6 worm cellular contexts compared by ENCODE assay signal in genomic region chrII:8199803-8200202, ce11.
TF ChIP-seq lines count a peak whose summit lies in the region.

No protein-coding gene starts in this region.

TF ChIP-seq in whole organism, L1 larva, 84 proteins besides CTCF, POLR2A, EP300 and RAD21:
- TF ChIP-seq sptf-1 (tag; optimal IDR thresholded peaks at IDR 0.05; lab: Kevin White, UChicago) (no peak), lin-14 (GFP tag; optimal IDR thresholded peaks at IDR 0.05; lab: Kevin White, UChicago) (peak; percentile 34), blmp-1 (tag; optimal IDR thresholded peaks at IDR 0.05; lab: Kevin White, UChicago) (peak; percentile 100), snu-23 (GFP tag; optimal IDR thresholded peaks at IDR 0.05; lab: Kevin White, UChicago) (no peak), hpl-2 (GFP tag; optimal IDR thresholded peaks at IDR 0.05; lab: Kevin White, UChicago) (no peak), fkh-10 (GFP tag; optimal IDR thresholded peaks at IDR 0.05; lab: Kevin White, UChicago) (no peak), nhr-11 (tag; optimal IDR thresholded peaks at IDR 0.05; lab: Kevin White, UChicago) (no peak), elt-3 (tag; optimal IDR thresholded peaks at IDR 0.05; lab: Kevin White, UChicago) (peak in 1 of 6 experiments; percentile 27), C34B4.2 (tag; optimal IDR thresholded peaks at IDR 0.05; lab: Kevin White, UChicago) (no peak), F16B12.6 (tag; optimal IDR thresholded peaks at IDR 0.05; lab: Kevin White, UChicago) (no peak), xbp-1 (tag; optimal IDR thresholded peaks at IDR 0.05; lab: Kevin White, UChicago) (no peak), zip-4 (GFP tag; optimal IDR thresholded peaks at IDR 0.05; lab: Kevin White, UChicago) (no peak), mab-9 (GFP tag; IDR thresholded peaks at IDR 0.05; lab: Robert Waterston, UW) (no peak), sup-37 (GFP tag; optimal IDR thresholded peaks at IDR 0.05; lab: Kevin White, UChicago) (no peak), nhr-85 (tag; lab: Kevin White, UChicago) (peak; percentile 30)

TF ChIP-seq in whole organism, L2 larva, 48 proteins besides CTCF, POLR2A, EP300 and RAD21:
- no peak for TF ChIP-seq dmd-4 (tag; optimal IDR thresholded peaks at IDR 0.05; lab: Kevin White, UChicago)
- TF ChIP-seq blmp-1 (tag; optimal IDR thresholded peaks at IDR 0.05; lab: Kevin White, UChicago; ENCODE audit: insufficient read depth) = peak; percentile 88

TF ChIP-seq in whole organism, L3 larva, 47 proteins besides CTCF, POLR2A, EP300 and RAD21:
- TF ChIP-seq unc-39 (tag; optimal IDR thresholded peaks at IDR 0.05; lab: Kevin White, UChicago) (no peak), unc-62 (GFP tag; optimal IDR thresholded peaks at IDR 0.05; lab: Kevin White, UChicago) (no peak), nhr-25 (tag; optimal IDR thresholded peaks at IDR 0.05; lab: Kevin White, UChicago) (peak; percentile 62)

TF ChIP-seq in whole organism, L4 larva, 104 proteins besides CTCF, POLR2A, EP300 and RAD21:
- TF ChIP-seq aha-1 (tag; lab: Kevin White, UChicago) (peak; percentile 78), lin-1 (GFP tag; IDR thresholded peaks at IDR 0.05; lab: Robert Waterston, UW) (no peak)

TF ChIP-seq in whole organism, late embryonic, 69 proteins besides CTCF, POLR2A, EP300 and RAD21:
- TF ChIP-seq eyg-1 (tag; optimal IDR thresholded peaks at IDR 0.05; lab: Kevin White, UChicago) (no peak), lin-11 (tag; optimal IDR thresholded peaks at IDR 0.05; lab: Kevin White, UChicago) (no peak), hlh-8 (tag; optimal IDR thresholded peaks at IDR 0.05; lab: Kevin White, UChicago) (no peak), unc-55 (GFP tag; optimal IDR thresholded peaks at IDR 0.05; lab: Kevin White, UChicago) (peak; percentile 9), gmeb-2 (tag; optimal IDR thresholded peaks at IDR 0.05; lab: Kevin White, UChicago) (no peak)
TF ChIP-seq in whole organism, late embryonic: peak in this region for 1.

TF ChIP-seq in whole organism, mixed stage, embryonic, 35 proteins besides CTCF, POLR2A, EP300 and RAD21:
- TF ChIP-seq ham-2 (GFP tag; optimal IDR thresholded peaks at IDR 0.05; lab: Kevin White, UChicago) (no peak), bed-3 (GFP tag; optimal IDR thresholded peaks at IDR 0.05; lab: Kevin White, UChicago) (no peak), ztf-11 (tag; optimal IDR thresholded peaks at IDR 0.05; lab: Kevin White, UChicago) (no peak), ceh-43 (GFP tag; optimal IDR thresholded peaks at IDR 0.05; lab: Kevin White, UChicago) (no peak), unc-62 (GFP tag; optimal IDR thresholded peaks at IDR 0.05; lab: Kevin White, UChicago) (peak; percentile 43), nhr-28 (tag; optimal IDR thresholded peaks at IDR 0.05; lab: Kevin White, UChicago) (no peak), unc-120 (tag; optimal IDR thresholded peaks at IDR 0.05; lab: Kevin White, UChicago; ENCODE audit: poor library complexity, severe bottlenecking) (no peak), flh-1 (GFP tag; optimal IDR thresholded peaks at IDR 0.05; lab: Kevin White, UChicago) (no peak), hlh-1 (tag; optimal IDR thresholded peaks at IDR 0.05; lab: Kevin White, UChicago) (no peak), blmp-1 (tag; optimal IDR thresholded peaks at IDR 0.05; lab: Kevin White, UChicago) (peak; percentile 74), cnd-1 (tag; optimal IDR thresholded peaks at IDR 0.05; lab: Kevin White, UChicago) (no peak), lsy-2 (tag; optimal IDR thresholded peaks at IDR 0.05; lab: Kevin White, UChicago) (no peak), nhr-12 (tag; optimal IDR thresholded peaks at IDR 0.05; lab: Kevin White, UChicago) (no peak), elt-1 (tag; optimal IDR thresholded peaks at IDR 0.05; lab: Kevin White, UChicago; ENCODE audit: borderline replicate concordance, insufficient read depth) (no peak), unc-39 (tag; optimal IDR thresholded peaks at IDR 0.05; lab: Kevin White, UChicago) (no peak), zip-8 (tag; optimal IDR thresholded peaks at IDR 0.05; lab: Kevin White, UChicago) (no peak)

Comparison
In these comparisons a context has a peak if more than half of its experiments do, and no peak if none do; other contexts are left out.
1. Of the 29 proteins assayed by ChIP-seq in both whole organism, L4 larva and whole organism, L1 larva: peak only in whole organism, L4 larva: aha-1; only in whole organism, L1 larva: none; in both: none; in neither: 28.